Fruit fly (Drosophila melanogaster): ENCODE data around the gene CG43246.
A peak's percentile ranks its signal among the peaks of the same experiment; 100 is the strongest.

Gene CG43246

dm6 chr3L:14546918-14547533, 10.6 kb downstream of the CG43246 start (continued):
- TF ChIP-seq cwo (GFP tag; optimal IDR thresholded peaks at IDR 0.05) (peak; percentile 29), CG15269 (tag; optimal IDR thresholded peaks at IDR 0.05) (no peak), HmgZ (tag; optimal IDR thresholded peaks at IDR 0.05) (peak; percentile 19), sens (GFP tag) (peak; percentile 32), CG2199 (GFP tag; IDR thresholded peaks at IDR 0.05) (peak; percentile 71; the same call in 1 of the 3 replicates), Med (GFP tag) (peak; percentile 72), ac (GFP tag; optimal IDR thresholded peaks at IDR 0.05) (no peak), CG9817 (tag; optimal IDR thresholded peaks at IDR 0.05) (no peak), dm (GFP tag; optimal IDR thresholded peaks at IDR 0.05) (no peak), CG12155 (GFP tag; optimal IDR thresholded peaks at IDR 0.05) (no peak), lilli (GFP tag; optimal IDR thresholded peaks at IDR 0.05) (no peak), Mes4 (GFP tag; optimal IDR thresholded peaks at IDR 0.05) (no peak), Mrtf (GFP tag; IDR thresholded peaks at IDR 0.05) (0 out of 3 replicates have a peak, but pooled peaks have one; percentile 22), ci (GFP tag; IDR thresholded peaks at IDR 0.05) (0 out of 3 replicates have a peak, but pooled peaks have one; percentile 32), sd (tag; optimal IDR thresholded peaks at IDR 0.05) (peak; percentile 73), CG11695 (GFP tag; IDR thresholded peaks at IDR 0.05) (peak; percentile 88), GATAe (GFP tag; conservative IDR thresholded peaks at IDR 0.05) (peak; percentile 55; the same call in 1 of the 2 replicates), chinmo (GFP tag; IDR thresholded peaks at IDR 0.05; ENCODE audit: partially characterized antibody) (0 out of 4 replicates have a peak, but pooled peaks have one; percentile 73), ems (GFP tag; optimal IDR thresholded peaks at IDR 0.05) (no peak), exex (tag; optimal IDR thresholded peaks at IDR 0.05) (peak; percentile 54), Bgb (GFP tag; IDR thresholded peaks at IDR 0.05; ENCODE audit: partially characterized antibody) (0 out of 2 replicates have a peak, but pooled peaks have one; percentile 7), CG6272 (GFP tag; IDR thresholded peaks at IDR 0.05) (no peak), Pdp1 (GFP tag; optimal IDR thresholded peaks at IDR 0.05) (peak in 1 of 2 experiments; percentile 95), so (GFP tag; IDR thresholded peaks at IDR 0.05) (0 out of 3 replicates have a peak, but pooled peaks have one; percentile 23), mirr (GFP tag; optimal IDR thresholded peaks at IDR 0.05) (peak; percentile 56), crol (GFP tag; IDR thresholded peaks at IDR 0.05) (peak; percentile 36)

dm6 chr3L:14547811-14548765, 11.7 kb downstream of the CG43246 start:
- TF ChIP-seq Jarid2 (GFP tag; optimal IDR thresholded peaks at IDR 0.05) (no peak), Spps (tag; optimal IDR thresholded peaks at IDR 0.05) (no peak), kay (GFP tag; optimal IDR thresholded peaks at IDR 0.05) (peak; percentile 2), ewg (GFP tag; optimal IDR thresholded peaks at IDR 0.05) (no peak), slou (GFP tag; optimal IDR thresholded peaks at IDR 0.05) (no peak), CG12236 (GFP tag; optimal IDR thresholded peaks at IDR 0.05) (no peak), lab (GFP tag; optimal IDR thresholded peaks at IDR 0.05) (peak; percentile 21), CG9817 (tag; optimal IDR thresholded peaks at IDR 0.05) (no peak), Lim3 (GFP tag; IDR thresholded peaks at IDR 0.05) (no peak), CG13775 (GFP tag; optimal IDR thresholded peaks at IDR 0.05) (no peak), kni (GFP tag; optimal IDR thresholded peaks at IDR 0.05) (peak; percentile 27), CG9437 (GFP tag; optimal IDR thresholded peaks at IDR 0.05) (no peak), sens-2 (GFP tag; IDR thresholded peaks at IDR 0.05) (no peak), CG6765 (GFP tag; optimal IDR thresholded peaks at IDR 0.05) (no peak), YL-1 (GFP tag; optimal IDR thresholded peaks at IDR 0.05) (no peak), ase (GFP tag; IDR thresholded peaks at IDR 0.05) (no peak), exex (tag; optimal IDR thresholded peaks at IDR 0.05) (peak; percentile 84), ems (GFP tag; optimal IDR thresholded peaks at IDR 0.05) (no peak), CG1602 (GFP tag; optimal IDR thresholded peaks at IDR 0.05) (no peak), CG4730 (GFP tag; IDR thresholded peaks at IDR 0.05) (no peak), dysf (GFP tag; IDR thresholded peaks at IDR 0.05) (no peak), CG2120 (GFP tag; optimal IDR thresholded peaks at IDR 0.05) (no peak), CG10321 (GFP tag; IDR thresholded peaks at IDR 0.05) (no peak), caup (GFP tag; optimal IDR thresholded peaks at IDR 0.05; ENCODE audit: severe bottlenecking) (no peak)
